Worm (Caenorhabditis elegans): ENCODE results near the gene nhr-133.

DNA sequence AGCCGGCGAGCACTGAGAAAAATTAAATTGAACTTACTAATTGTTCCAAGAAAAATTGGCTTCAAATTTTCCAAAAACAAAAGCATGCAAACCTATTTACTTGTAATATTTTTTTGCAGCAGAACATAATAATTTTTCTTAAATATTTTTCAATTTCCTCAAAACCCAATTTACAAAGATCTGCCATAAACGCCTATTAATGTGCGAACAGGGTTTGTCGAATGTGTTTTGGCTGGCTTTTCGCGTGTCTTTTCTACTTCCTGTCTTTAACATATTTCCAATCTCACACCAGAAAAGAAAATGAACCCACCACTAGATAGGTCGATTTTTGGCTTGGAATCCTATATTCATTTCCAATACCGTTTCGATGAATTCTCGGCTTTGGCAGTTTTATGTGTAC, 36.7 kb downstream of the nhr-133 start, which contains the start of gene C45H4.18:
- no peak for TF ChIP-seq nhr-11 (tag; optimal IDR thresholded peaks at IDR 0.05)
- TF ChIP-seq nhr-237 (tag; optimal IDR thresholded peaks at IDR 0.05) = no peak
- TF ChIP-seq C34F6.9 (tag; optimal IDR thresholded peaks at IDR 0.05) = no peak
- no peak for TF ChIP-seq mdl-1 (tag; optimal IDR thresholded peaks at IDR 0.05)
- no peak for TF ChIP-seq R02D3.7 (tag; optimal IDR thresholded peaks at IDR 0.05)
- TF ChIP-seq lin-39 (tag; optimal IDR thresholded peaks at IDR 0.05) = no peak
- no peak for TF ChIP-seq aly-2 (tag; optimal IDR thresholded peaks at IDR 0.05)
- no peak for TF ChIP-seq skn-1 (tag; optimal IDR thresholded peaks at IDR 0.05)
- no peak for TF ChIP-seq nhr-77 (tag; optimal IDR thresholded peaks at IDR 0.05)
